Fruit fly (Drosophila melanogaster) whole organism, pupa: ENCODE results near the gene CG11590.

ENCODE experiments used
- CG12605 ChIP-seq: fragments of 200-800 bp; sonication (Bioruptor generic); IDR thresholded peaks from 2 replicates; pipeline ENCODE4 v1.3.6; 2022; ENCODE audit warnings: missing biosample characterization, missing genetic modification characterization
- CG8159 ChIP-seq: fragments of 200-800 bp; sonication (Bioruptor generic); optimal IDR thresholded peaks from 3 replicates; lab custom pipeline; 2018; ENCODE audit warnings: missing biosample characterization, mild to moderate bottlenecking, missing genetic modification characterization, moderate library complexity
- Pif1A ChIP-seq: fragments of 200-800 bp; sonication (Bioruptor generic); optimal IDR thresholded peaks from 3 replicates; lab custom pipeline; 2016; ENCODE audit warnings: missing biosample characterization, missing genetic modification characterization
- Pif1B ChIP-seq: fragments of 200-800 bp; sonication (Bioruptor generic); optimal IDR thresholded peaks from 3 replicates; lab custom pipeline; 2016; ENCODE audit warnings: missing biosample characterization, missing genetic modification characterization
- Snoo ChIP-seq: fragments of 200-800 bp; sonication (Bioruptor generic); optimal IDR thresholded peaks from 3 replicates; lab custom pipeline; 2017; ENCODE audit warnings: missing biosample characterization, mild to moderate bottlenecking, missing genetic modification characterization, inconsistent platforms

DNA sequence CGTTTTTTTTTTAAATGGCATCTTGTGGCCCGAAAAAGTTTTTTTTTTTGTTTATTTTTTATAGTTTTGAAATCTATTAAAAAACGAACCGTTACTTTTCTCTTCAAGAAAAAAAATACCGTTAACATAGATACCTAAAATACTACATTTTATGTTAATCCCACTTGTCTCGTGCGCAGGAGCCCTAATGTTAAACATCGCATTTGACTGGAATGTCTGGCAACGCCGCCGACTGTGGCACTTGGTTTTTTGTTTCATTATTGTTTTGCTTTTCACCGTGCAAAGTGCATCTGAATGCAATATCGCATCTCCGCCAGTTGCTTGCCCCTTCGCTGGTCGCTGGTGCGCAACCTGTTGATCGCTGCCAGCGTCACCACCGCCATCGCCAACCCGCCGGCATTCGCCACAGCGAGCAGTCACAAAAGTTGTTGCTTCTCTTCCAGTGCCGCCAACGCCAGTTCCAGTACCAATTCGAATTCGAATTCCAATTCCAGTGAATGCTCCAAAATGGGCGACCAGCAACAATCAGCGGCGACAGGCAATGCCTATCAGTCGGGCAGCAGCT lies at the start of gene CG11590:
- TF ChIP-seq CG12605 (peak; percentile 55; the same call in 1 of the 2 replicates), Snoo (tag; lab: Kevin White, UChicago) (no peak), Pif1A (no peak), CG8159 (tag; lab: Kevin White, UChicago) (no peak), Pif1B (no peak)
